Fruit fly (Drosophila melanogaster) whole organism: ENCODE results near the gene CG14315.

Source experiments
- CG8478 ChIP-seq: fragments of >200 bp; optimal IDR thresholded peaks from 2 replicates; lab custom pipeline; 2018; ENCODE audit warnings: inconsistent platforms
- Dll ChIP-seq: fragments of >200 bp; optimal IDR thresholded peaks from 2 replicates; lab custom pipeline; 2017
- EcR ChIP-seq, 2 experiments: fragments of >200 bp; optimal IDR thresholded peaks; 2 replicates each; lab custom pipeline; 2017; ENCODE audit warnings: missing biosample characterization in 2 of 2, missing genetic modification characterization in 2 of 2, missing genetic modification reagents in 2 of 2
- pan ChIP-seq: fragments of >200 bp; optimal IDR thresholded peaks from 2 replicates; lab custom pipeline; 2017
- psq ChIP-seq: fragments of >200 bp; optimal IDR thresholded peaks from 2 replicates; lab custom pipeline; 2017
- usp ChIP-seq: fragments of >200 bp; optimal IDR thresholded peaks from 2 replicates; lab custom pipeline; 2017; ENCODE audit warnings: missing biosample characterization, missing genetic modification characterization, mixed read lengths

The CG14315 gene

dm6 chr3R:18208479-18208878, 50.0 kb downstream of the CG14315 start, which contains the start of gene CG44158:
Gene CG44158, plus strand, starts transcription at chr3R:18208779.
- TF ChIP-seq usp (GFP tag; lab: Kevin White, UChicago), result no peak
- TF ChIP-seq Dll (lab: Kevin White, UChicago), result no peak
- no peak for TF ChIP-seq CG8478
- no peak for TF ChIP-seq psq (lab: Kevin White, UChicago)
- no peak for TF ChIP-seq pan (lab: Kevin White, UChicago)
- no peak for TF ChIP-seq EcR (GFP tag; optimal IDR thresholded peaks at IDR 0.05; lab: Kevin White, UChicago)
